Worm (Caenorhabditis elegans) whole organism, young adult: ENCODE results near the gene nspd-6.

Source experiments
- K12H6.12 ChIP-seq: fragments of 200-800 bp; sonication (Bioruptor generic); optimal IDR thresholded peaks from 2 replicates; lab custom pipeline; 2018; ENCODE audit warnings: mild to moderate bottlenecking, missing genetic modification characterization, missing compliant biosample characterization
- cebp-2 ChIP-seq: fragments of 200-800 bp; sonication (Bioruptor generic); IDR thresholded peaks from 2 replicates; pipeline ENCODE4 v1.3.6; 2022; ENCODE audit warnings: missing genetic modification characterization, missing compliant biosample characterization
- ets-4 ChIP-seq: fragments of 200-800 bp; sonication (Bioruptor generic); optimal IDR thresholded peaks from 2 replicates; lab custom pipeline; 2018; ENCODE audit warnings: mild to moderate bottlenecking, missing genetic modification characterization, missing compliant biosample characterization
- nfya-1 ChIP-seq: sonication (generic microtip); optimal IDR thresholded peaks from 2 replicates; lab custom pipeline; 2017; ENCODE audit warnings: antibody characterized with exemption, missing compliant biosample characterization, missing genetic modification characterization, borderline replicate concordance; ENCODE audit not compliant: insufficient read depth
- pha-4 ChIP-seq: fragments of 150-350 bp; sonication (generic microtip); optimal IDR thresholded peaks from 2 replicates; lab custom pipeline; 2014; ENCODE audit warnings: missing biosample characterization, missing genetic modification reagents, missing genetic modification characterization
- snpc-4 ChIP-seq, 5 experiments: fragments of 150-350 bp in 1 of 5; sonication (generic microtip) in 4 of 5; optimal IDR thresholded peaks; 2 replicates each; lab custom pipeline; 2014 to 2018; ENCODE audit warnings: missing genetic modification characterization in 5 of 5, missing biosample characterization in 3 of 5, antibody characterized with exemption in 2 of 5, mild to moderate bottlenecking in 2 of 5, missing compliant biosample characterization in 2 of 5, missing genotype in 2 of 5, moderate library complexity in 2 of 5, missing genetic modification reagents in 1 of 5
- zim-3 ChIP-seq: sonication (generic microtip); optimal IDR thresholded peaks from 2 replicates; lab custom pipeline; 2017; ENCODE audit warnings: mild to moderate bottlenecking, missing genetic modification characterization, moderate library complexity, missing compliant biosample characterization
- ztf-26 ChIP-seq: sonication (generic microtip); optimal IDR thresholded peaks from 2 replicates; lab custom pipeline; 2017; ENCODE audit warnings: missing genetic modification characterization, missing compliant biosample characterization
- ztf-28 ChIP-seq: fragments of 200-800 bp; sonication (Bioruptor generic); IDR thresholded peaks from 2 replicates; pipeline ENCODE4 v1.3.6; 2022; ENCODE audit warnings: missing genetic modification reagents, missing genetic modification characterization, missing compliant biosample characterization

DNA sequence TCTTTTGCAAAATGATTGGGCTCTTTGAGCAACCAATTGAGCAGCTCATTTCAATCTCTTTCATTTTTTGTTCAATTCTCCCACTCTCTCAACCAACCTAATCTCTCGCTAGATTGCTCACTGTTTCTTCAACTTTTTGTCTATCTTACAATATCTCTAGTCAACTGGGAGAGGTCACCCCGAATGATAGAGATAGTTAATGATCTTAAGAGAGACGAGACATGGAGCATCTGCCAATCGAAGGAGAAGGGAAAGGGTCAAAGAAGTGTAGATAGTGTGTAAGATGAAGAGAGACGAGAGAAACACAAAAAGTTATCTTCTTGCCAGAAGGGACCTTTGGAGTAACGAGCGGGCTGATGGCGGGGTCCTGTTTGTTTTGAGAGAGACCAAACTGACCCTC lies 3.8 kb upstream of the nspd-6 start:
- no peak for TF ChIP-seq zim-3 (tag; lab: Kevin White, UChicago)
- TF ChIP-seq ets-4 (GFP tag; lab: Kevin White, UChicago), result no peak
- TF ChIP-seq snpc-4 (GFP tag; optimal IDR thresholded peaks at IDR 0.05; lab: Kevin White, UChicago), result no peak
- TF ChIP-seq snpc-4 (tag; optimal IDR thresholded peaks at IDR 0.05; lab: Kevin White, UChicago), result no peak
- no peak for TF ChIP-seq nfya-1 (tag; lab: Kevin White, UChicago)
- no peak for TF ChIP-seq ztf-28 (GFP tag; lab: Robert Waterston, UW)
- TF ChIP-seq cebp-2 (GFP tag; lab: Robert Waterston, UW), result no peak
- TF ChIP-seq pha-4, result no peak
- TF ChIP-seq K12H6.12 (tag; lab: Kevin White, UChicago), result no peak
- TF ChIP-seq ztf-26 (tag; lab: Kevin White, UChicago), result no peak
